Worm (Caenorhabditis elegans) whole organism, mixed stage, embryonic: Measurements from ENCODE around the gene T27A10.2.

Experiments used
- M03D4.4 ChIP-seq: sonication (generic microtip); optimal IDR thresholded peaks from 2 replicates; lab custom pipeline; 2017; ENCODE audit warnings: mild to moderate bottlenecking, missing genetic modification characterization, missing compliant biosample characterization
- bed-3 ChIP-seq: fragments of 200-800 bp; sonication (Bioruptor generic); optimal IDR thresholded peaks from 3 replicates; lab custom pipeline; 2018; ENCODE audit warnings: mild to moderate bottlenecking, missing genetic modification characterization, moderate library complexity, missing compliant biosample characterization
- ceh-39 ChIP-seq: fragments of 150-350 bp; optimal IDR thresholded peaks from 2 replicates; lab custom pipeline; 2014; ENCODE audit warnings: missing biosample characterization, missing genetic modification characterization
- ceh-43 ChIP-seq: fragments of 200-800 bp; sonication (Bioruptor generic); optimal IDR thresholded peaks from 2 replicates; lab custom pipeline; 2018; ENCODE audit warnings: mild to moderate bottlenecking, missing genetic modification characterization, moderate library complexity, missing compliant biosample characterization
- ceh-83 ChIP-seq: fragments of 200-800 bp; sonication (Bioruptor generic); optimal IDR thresholded peaks from 2 replicates; lab custom pipeline; 2018; ENCODE audit warnings: mild to moderate bottlenecking, missing genetic modification characterization, missing compliant biosample characterization
- ces-1 ChIP-seq: fragments of 150-350 bp; optimal IDR thresholded peaks from 2 replicates; lab custom pipeline; 2014; ENCODE audit warnings: missing biosample characterization, missing genetic modification reagents, missing genetic modification characterization
- cnd-1 ChIP-seq: fragments of 200-800 bp; sonication (Bioruptor generic); optimal IDR thresholded peaks from 2 replicates; lab custom pipeline; 2018; ENCODE audit warnings: mild to moderate bottlenecking, missing genetic modification characterization, missing compliant biosample characterization
- drap-1 ChIP-seq: fragments of 200-800 bp; sonication (Bioruptor generic); optimal IDR thresholded peaks from 3 replicates; lab custom pipeline; 2018; ENCODE audit warnings: mild to moderate bottlenecking, missing genetic modification characterization, missing compliant biosample characterization
- elt-1 ChIP-seq: sonication (generic microtip); optimal IDR thresholded peaks from 2 replicates; lab custom pipeline; 2017; ENCODE audit warnings: missing genetic modification characterization, mild to moderate bottlenecking, missing compliant biosample characterization, antibody characterized with exemption, moderate library complexity, borderline replicate concordance; ENCODE audit not compliant: insufficient read depth
- elt-3 ChIP-seq: fragments of 150-350 bp; optimal IDR thresholded peaks from 2 replicates; lab custom pipeline; 2014; ENCODE audit warnings: missing biosample characterization, missing genetic modification characterization
- ham-2 ChIP-seq: fragments of 200-800 bp; sonication (Bioruptor generic); optimal IDR thresholded peaks from 2 replicates; lab custom pipeline; 2018; ENCODE audit warnings: mild to moderate bottlenecking, missing genetic modification characterization, missing compliant biosample characterization
- hlh-1 ChIP-seq: fragments of 150-350 bp; optimal IDR thresholded peaks from 2 replicates; lab custom pipeline; 2014; ENCODE audit warnings: missing biosample characterization, missing genetic modification reagents, missing genetic modification characterization
- lin-32 ChIP-seq: fragments of 200-800 bp; sonication (Bioruptor generic); optimal IDR thresholded peaks from 2 replicates; lab custom pipeline; 2018; ENCODE audit warnings: mild to moderate bottlenecking, missing genetic modification characterization, missing compliant biosample characterization
- lsy-2 ChIP-seq: fragments of 150-350 bp; optimal IDR thresholded peaks from 2 replicates; lab custom pipeline; 2014; ENCODE audit warnings: missing biosample characterization, missing genetic modification characterization
- mep-1 ChIP-seq: fragments of 150-350 bp; optimal IDR thresholded peaks from 2 replicates; lab custom pipeline; 2017; ENCODE audit warnings: missing biosample characterization, missing genetic modification reagents, missing genetic modification characterization, inconsistent platforms
- mls-2 ChIP-seq: sonication (generic microtip); optimal IDR thresholded peaks from 2 replicates; lab custom pipeline; 2016; ENCODE audit warnings: mild to moderate bottlenecking, missing genetic modification characterization, moderate library complexity, missing compliant biosample characterization
- nhr-2 ChIP-seq: fragments of 150-350 bp; optimal IDR thresholded peaks from 2 replicates; lab custom pipeline; 2014; ENCODE audit warnings: missing biosample characterization, missing genetic modification characterization
- nhr-237 ChIP-seq: fragments of 150-350 bp; optimal IDR thresholded peaks from 2 replicates; lab custom pipeline; 2014; ENCODE audit warnings: missing biosample characterization, missing genetic modification characterization
- nhr-28 ChIP-seq: fragments of 150-350 bp; optimal IDR thresholded peaks from 2 replicates; lab custom pipeline; 2014; ENCODE audit warnings: missing biosample characterization, missing genetic modification characterization
- nhr-76 ChIP-seq: sonication (generic microtip); optimal IDR thresholded peaks from 2 replicates; lab custom pipeline; 2017; ENCODE audit warnings: missing biosample characterization, missing genetic modification characterization
- sem-2 ChIP-seq: fragments of 200-800 bp; sonication (Bioruptor generic); optimal IDR thresholded peaks from 2 replicates; lab custom pipeline; 2018; ENCODE audit warnings: mild to moderate bottlenecking, missing genetic modification characterization, missing compliant biosample characterization
- snpc-4 ChIP-seq: fragments of 150-350 bp; optimal IDR thresholded peaks from 2 replicates; lab custom pipeline; 2014; ENCODE audit warnings: missing biosample characterization, missing genetic modification characterization
- sptf-1 ChIP-seq: sonication (generic microtip); optimal IDR thresholded peaks from 2 replicates; lab custom pipeline; 2017; ENCODE audit warnings: mild to moderate bottlenecking, missing genetic modification characterization, moderate library complexity, missing compliant biosample characterization
- tbx-8 ChIP-seq: fragments of 200-800 bp; sonication (Bioruptor generic); optimal IDR thresholded peaks from 2 replicates; lab custom pipeline; 2018; ENCODE audit warnings: mild to moderate bottlenecking, missing genetic modification characterization, moderate library complexity, missing compliant biosample characterization
- unc-39 ChIP-seq: fragments of 150-350 bp; optimal IDR thresholded peaks from 2 replicates; lab custom pipeline; 2014; ENCODE audit warnings: missing biosample characterization, missing genetic modification characterization
- unc-62 ChIP-seq: fragments of 150-350 bp; optimal IDR thresholded peaks from 2 replicates; lab custom pipeline; 2014; ENCODE audit warnings: missing biosample characterization, missing genetic modification reagents, missing genetic modification characterization
- zip-8 ChIP-seq: fragments of 150-350 bp; optimal IDR thresholded peaks from 2 replicates; lab custom pipeline; 2014; ENCODE audit warnings: missing biosample characterization, missing genetic modification characterization

T27A10.2 gene

DNA sequence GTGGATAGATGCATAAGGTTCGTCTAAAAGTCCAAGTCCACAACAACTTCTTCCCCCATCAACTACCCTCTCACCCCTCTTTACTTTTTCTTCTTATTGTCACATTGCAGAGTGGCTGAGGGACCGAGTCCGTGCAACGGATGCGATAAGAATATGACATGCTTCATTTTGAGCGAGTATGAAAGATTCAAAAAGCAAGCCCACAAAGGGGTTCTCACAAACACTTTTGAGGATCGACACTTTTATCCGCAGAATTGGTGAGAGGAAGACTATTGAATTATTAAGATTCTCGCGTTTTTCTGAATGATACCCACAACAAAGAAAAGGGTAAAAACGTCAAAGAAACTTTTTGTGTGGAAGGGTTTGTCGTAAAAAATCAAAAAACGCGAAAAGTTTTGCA, 39.8 kb downstream of the T27A10.2 start:
- TF ChIP-seq nhr-76 (no peak), zip-8 (no peak), mep-1 (no peak), ceh-43 (GFP tag; lab: Kevin White, UChicago) (no peak), bed-3 (no peak), ceh-83 (GFP tag; lab: Kevin White, UChicago) (no peak), drap-1 (GFP tag; lab: Kevin White, UChicago) (no peak), nhr-237 (tag; lab: Kevin White, UChicago) (no peak), sem-2 (GFP tag; lab: Kevin White, UChicago) (no peak), nhr-2 (no peak), mls-2 (tag; lab: Kevin White, UChicago) (no peak), cnd-1 (tag; lab: Kevin White, UChicago) (no peak), elt-3 (tag; lab: Kevin White, UChicago) (no peak)

DNA sequence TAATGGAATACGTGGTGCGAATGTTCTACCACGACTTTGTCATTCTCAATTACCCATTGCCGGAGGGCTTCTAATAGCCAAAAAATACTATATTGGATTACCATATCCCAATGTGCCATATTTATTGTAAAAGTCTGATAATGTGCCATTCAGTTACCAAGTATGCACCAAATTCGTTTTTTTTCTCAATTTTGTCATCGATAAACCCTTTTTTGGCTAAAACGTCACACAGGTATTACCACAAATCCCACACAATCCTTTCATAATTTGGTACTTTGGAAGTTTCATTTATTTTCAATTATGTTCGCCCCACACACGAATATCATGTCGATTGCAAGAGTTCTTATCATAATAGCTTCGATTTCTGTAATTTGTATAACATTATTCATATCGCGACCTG, 42.3 kb downstream of the T27A10.2 start, which contains the start of gene vep-2:
TSS of gene vep-2 (plus strand) at position 301 of the 400 bp plus-strand sequence.
- TF ChIP-seq snpc-4 (tag; lab: Kevin White, UChicago) (no peak), ham-2 (GFP tag; lab: Kevin White, UChicago) (no peak), nhr-76 (no peak), elt-3 (tag; lab: Kevin White, UChicago) (no peak), ceh-43 (GFP tag; lab: Kevin White, UChicago) (no peak), unc-62 (GFP tag; lab: Kevin White, UChicago) (no peak), lin-32 (GFP tag; lab: Kevin White, UChicago) (no peak), ceh-39 (tag; lab: Kevin White, UChicago) (no peak), ceh-83 (GFP tag; lab: Kevin White, UChicago) (no peak), M03D4.4 (no peak)

DNA sequence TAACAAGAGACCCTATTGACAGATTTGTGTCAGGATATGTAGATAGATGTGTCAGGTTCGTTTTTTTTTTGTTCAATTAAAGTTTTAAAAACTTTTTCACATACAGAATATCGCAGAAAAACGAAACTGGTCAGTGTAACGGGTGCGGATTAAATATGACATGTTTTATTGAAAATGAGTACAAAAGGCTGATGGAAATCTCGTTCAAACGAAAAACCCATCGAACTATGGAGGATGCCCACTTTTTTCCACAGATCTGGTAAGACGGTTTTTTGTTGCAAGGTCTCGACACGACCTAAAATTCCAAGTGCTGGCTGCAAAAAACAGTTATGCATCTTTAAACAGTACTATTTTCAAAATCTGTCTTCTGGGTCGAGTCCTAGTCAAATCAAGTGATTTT, 44.3 kb downstream of the T27A10.2 start:
- no peak for TF ChIP-seq ceh-39 (tag; lab: Kevin White, UChicago)
- no peak for TF ChIP-seq ceh-83 (GFP tag; lab: Kevin White, UChicago)
- no peak for TF ChIP-seq mep-1
- no peak for TF ChIP-seq sem-2 (GFP tag; lab: Kevin White, UChicago)
- no peak for TF ChIP-seq sptf-1 (tag; lab: Kevin White, UChicago)
- no peak for TF ChIP-seq bed-3
- no peak for TF ChIP-seq M03D4.4
- no peak for TF ChIP-seq zip-8
- TF ChIP-seq ceh-43 (GFP tag; lab: Kevin White, UChicago): no peak
- TF ChIP-seq nhr-237 (tag; lab: Kevin White, UChicago): no peak
- no peak for TF ChIP-seq drap-1 (GFP tag; lab: Kevin White, UChicago)
- no peak for TF ChIP-seq nhr-76
- TF ChIP-seq nhr-28 (tag; lab: Kevin White, UChicago): no peak
- no peak for TF ChIP-seq elt-1 (tag; lab: Kevin White, UChicago)
- no peak for TF ChIP-seq mls-2 (tag; lab: Kevin White, UChicago)

DNA sequence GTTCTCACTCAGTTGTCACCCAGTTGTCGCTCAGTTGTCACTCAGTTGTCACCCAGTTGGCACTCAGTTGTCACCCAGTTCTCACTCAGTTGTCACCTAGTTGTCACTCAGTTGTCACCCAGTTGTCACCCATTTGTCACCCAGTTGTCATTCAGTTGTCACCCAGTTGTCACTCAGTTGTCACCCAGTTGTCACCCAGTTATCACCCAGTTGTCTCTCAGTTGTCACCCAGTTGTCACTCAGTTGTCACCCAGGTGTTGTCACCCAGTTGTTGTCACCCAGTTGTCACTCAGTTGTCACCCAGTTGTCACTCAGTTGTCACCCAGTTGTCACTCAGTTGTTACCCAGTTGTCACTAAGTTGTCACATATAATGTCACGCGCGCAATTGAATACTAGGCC, 45.8 kb downstream of the T27A10.2 start:
- TF ChIP-seq tbx-8 (GFP tag; lab: Kevin White, UChicago): peak; percentile 98
- TF ChIP-seq drap-1 (GFP tag; lab: Kevin White, UChicago): no peak

DNA sequence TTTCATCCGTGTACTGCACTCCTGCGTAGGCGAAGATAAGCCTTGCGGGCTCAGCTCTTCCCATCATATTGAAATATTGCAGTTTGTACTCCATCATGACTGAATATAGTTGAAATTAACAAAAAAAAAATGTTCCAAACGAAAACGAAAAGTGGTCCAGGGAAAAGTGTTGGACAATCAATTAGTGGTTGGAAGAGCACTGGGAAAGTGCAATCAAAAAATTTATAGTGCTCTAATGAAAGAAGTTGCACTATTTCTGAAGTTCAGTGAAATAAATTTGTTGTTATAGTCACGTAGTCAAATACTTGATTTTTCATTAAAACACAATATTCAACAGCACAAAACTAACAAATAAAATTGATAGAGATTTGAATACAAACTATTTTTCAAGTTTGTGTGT, 47.9 kb downstream of the T27A10.2 start, which contains the start of gene gst-11:
TSS of gene gst-11 (minus strand) at position 101 of the 400 bp plus-strand sequence.
- TF ChIP-seq unc-39 (tag; lab: Kevin White, UChicago) (no peak), elt-3 (tag; lab: Kevin White, UChicago) (no peak), sem-2 (GFP tag; lab: Kevin White, UChicago) (no peak), drap-1 (GFP tag; lab: Kevin White, UChicago) (no peak), zip-8 (no peak), hlh-1 (tag; lab: Kevin White, UChicago) (no peak), mep-1 (no peak), lsy-2 (tag; lab: Kevin White, UChicago) (no peak), nhr-2 (no peak)
- TF ChIP-seq, all 35 proteins: peak for 0

DNA sequence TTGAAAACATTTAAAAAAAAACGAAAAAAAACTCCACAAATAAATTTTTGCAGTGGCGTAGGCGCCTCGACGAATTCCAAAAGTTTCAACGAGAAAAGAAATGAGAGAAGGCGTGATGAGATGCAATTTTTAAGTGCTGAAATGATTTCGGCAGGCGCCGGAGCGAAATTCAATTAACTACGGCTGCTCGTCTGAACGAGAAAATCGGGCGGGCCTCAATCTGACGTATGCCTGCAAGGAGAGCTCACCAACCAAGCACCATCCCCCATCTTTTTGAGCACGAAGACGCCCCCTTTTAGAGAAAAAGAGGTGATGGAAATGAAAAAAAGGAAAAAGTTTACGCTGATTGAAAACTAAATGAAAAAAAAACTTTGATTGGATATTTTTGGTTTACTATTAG, 49.0 kb downstream of the T27A10.2 start:
- TF ChIP-seq ces-1 (GFP tag; lab: Kevin White, UChicago) (peak; percentile 18), nhr-2 (no peak), elt-3 (tag; lab: Kevin White, UChicago) (no peak), lsy-2 (tag; lab: Kevin White, UChicago) (no peak), mls-2 (tag; lab: Kevin White, UChicago) (no peak)
- TF ChIP-seq, all 35 proteins: peak for 1
